Worm (Caenorhabditis elegans) whole organism, L4/young adult: Measurements from ENCODE around the gene R151.2.

ENCODE experiments used
- W03F9.2 ChIP-seq: fragments of 150-350 bp; optimal IDR thresholded peaks from 2 replicates; lab custom pipeline; 2014; ENCODE audit warnings: missing biosample characterization, missing genetic modification characterization
- dao-5 ChIP-seq: sonication (generic microtip); optimal IDR thresholded peaks from 2 replicates; lab custom pipeline; 2016; ENCODE audit warnings: missing genotype, missing genetic modification characterization, moderate library complexity, missing compliant biosample characterization
- him-1 ChIP-seq: sonication (generic microtip); optimal IDR thresholded peaks from 2 replicates; lab custom pipeline; 2016; ENCODE audit warnings: missing genotype, missing genetic modification reagents, missing genetic modification characterization, missing compliant biosample characterization

DNA sequence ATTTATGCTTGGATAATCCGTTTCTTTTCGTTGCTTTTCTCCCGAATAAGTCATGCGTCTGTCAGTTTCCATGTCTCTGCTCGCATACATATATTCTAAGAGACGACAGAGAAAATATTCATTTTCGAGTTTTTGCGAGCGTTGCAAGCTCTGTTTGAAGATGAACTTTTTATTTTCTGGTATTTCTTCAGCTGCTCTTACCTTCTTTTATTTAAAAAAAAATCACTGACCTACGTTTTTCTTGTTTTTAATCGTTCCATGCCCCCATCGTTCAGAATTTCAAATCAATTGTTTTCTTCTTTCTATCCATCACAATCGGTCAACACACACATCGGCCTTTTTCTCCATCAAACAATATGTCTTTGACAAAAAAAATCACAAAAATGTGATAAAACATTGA is 719 bp downstream of the R151.2 start:
- no peak for TF ChIP-seq him-1 (tag; lab: Kevin White, UChicago)
- no peak for TF ChIP-seq dao-5 (tag; lab: Kevin White, UChicago)
- no peak for TF ChIP-seq W03F9.2 (tag; lab: Kevin White, UChicago)
